Worm (Caenorhabditis elegans) whole organism, mixed stage, embryonic: ENCODE data around the gene sra-35.

Experiments used
- drap-1 ChIP-seq: fragments of 200-800 bp; sonication (Bioruptor generic); optimal IDR thresholded peaks from 3 replicates; lab custom pipeline; 2018; ENCODE audit warnings: mild to moderate bottlenecking, missing genetic modification characterization, missing compliant biosample characterization
- elt-1 ChIP-seq: sonication (generic microtip); optimal IDR thresholded peaks from 2 replicates; lab custom pipeline; 2017; ENCODE audit warnings: missing genetic modification characterization, mild to moderate bottlenecking, missing compliant biosample characterization, antibody characterized with exemption, moderate library complexity, borderline replicate concordance; ENCODE audit not compliant: insufficient read depth
- elt-3 ChIP-seq: fragments of 150-350 bp; optimal IDR thresholded peaks from 2 replicates; lab custom pipeline; 2014; ENCODE audit warnings: missing biosample characterization, missing genetic modification characterization
- hlh-1 ChIP-seq: fragments of 150-350 bp; optimal IDR thresholded peaks from 2 replicates; lab custom pipeline; 2014; ENCODE audit warnings: missing biosample characterization, missing genetic modification reagents, missing genetic modification characterization
- nhr-12 ChIP-seq: fragments of 150-350 bp; optimal IDR thresholded peaks from 2 replicates; lab custom pipeline; 2014; ENCODE audit warnings: missing biosample characterization, missing genetic modification characterization
- nhr-28 ChIP-seq: fragments of 150-350 bp; optimal IDR thresholded peaks from 2 replicates; lab custom pipeline; 2014; ENCODE audit warnings: missing biosample characterization, missing genetic modification characterization

DNA sequence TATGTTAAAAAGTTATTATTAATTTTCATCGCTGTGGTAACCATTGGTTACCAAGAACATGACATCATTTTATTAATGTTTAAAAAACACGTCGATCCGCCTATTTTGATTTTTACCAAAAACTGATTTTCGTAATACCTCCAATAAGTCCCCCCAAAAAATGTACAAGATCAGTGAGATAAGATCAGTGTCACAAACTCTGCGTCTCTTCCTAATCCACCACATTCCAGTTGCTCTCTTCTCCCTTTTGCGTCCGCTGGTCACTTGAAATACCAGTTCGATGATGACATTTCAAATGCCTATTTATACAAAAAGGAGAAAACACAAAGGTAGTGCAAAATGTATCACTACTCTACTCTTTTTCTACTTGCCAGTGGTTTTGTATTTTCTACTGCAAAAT is 32.4 kb upstream of the sra-35 start, which contains the start of gene M03A1.8:
- TF ChIP-seq drap-1 (no peak), nhr-12 (tag; lab: Kevin White, UChicago) (no peak), hlh-1 (tag; lab: Kevin White, UChicago) (no peak), elt-1 (peak; percentile 61), elt-3 (tag; lab: Kevin White, UChicago) (no peak), nhr-28 (tag; lab: Kevin White, UChicago) (no peak)
